Fruit fly (Drosophila melanogaster) ovary, adult (tissue): ENCODE results near the gene Usp2.

Experiments
- CG17801 ChIP-seq: fragments of 200-800 bp; optimal IDR thresholded peaks from 2 replicates; lab custom pipeline; 2019; ENCODE audit warnings: missing biosample characterization, mild to moderate bottlenecking, missing genetic modification characterization, moderate library complexity; ENCODE audit not compliant: partially characterized antibody

Gene Usp2

dm6 chrX:22481131-22481530 lies 25.5 kb downstream of the Usp2 start:
- no peak for TF ChIP-seq CG17801

dm6 chrX:22481860-22482544 lies 26.4 kb downstream of the Usp2 start, which contains the start of the genes Cp110 and CG12576:
Gene Cp110 (plus strand): TSS chrX:22482082.
Gene CG12576 (minus strand): TSS chrX:22482357.
- TF ChIP-seq CG17801, result no peak

dm6 chrX:22486487-22486886 lies 30.9 kb downstream of the Usp2 start:
- no peak for TF ChIP-seq CG17801

- TF ChIP-seq CG17801, result peak; percentile 50
These were observed 31.5 kb downstream of the Usp2 start for dm6 chrX:22486919-22487634.

dm6 chrX:22487667-22488593 lies 32.3 kb downstream of the Usp2 start:
- peak; percentile 29 for TF ChIP-seq CG17801

- TF ChIP-seq CG17801, result no peak
These were observed 35.0 kb downstream of the Usp2 start for dm6 chrX:22490584-22490983.

- peak; percentile 32 for TF ChIP-seq CG17801
These were observed 35.6 kb downstream of the Usp2 start for dm6 chrX:22491028-22491769.

- TF ChIP-seq CG17801, result no peak
These were observed 44.0 kb downstream of the Usp2 start for dm6 chrX:22499557-22499956.

dm6 chrX:22502225-22502624 lies 46.6 kb downstream of the Usp2 start:
- no peak for TF ChIP-seq CG17801

dm6 chrX:22509085-22509484 lies 53.5 kb downstream of the Usp2 start:
- no peak for TF ChIP-seq CG17801

dm6 chrX:22510776-22511175 lies 55.2 kb downstream of the Usp2 start:
- no peak for TF ChIP-seq CG17801

- no peak for TF ChIP-seq CG17801
These were observed 56.5 kb downstream of the Usp2 start for dm6 chrX:22512071-22512470.

dm6 chrX:22514948-22515347 lies 59.3 kb downstream of the Usp2 start, which contains the start of gene CG17600:
Gene CG17600 (plus strand): TSS chrX:22515197.
- TF ChIP-seq CG17801, result no peak
